Fruit fly (Drosophila melanogaster) whole organism, pupa: ENCODE results near the gene Ctr9.

ENCODE experiments used
- CG12605 ChIP-seq: fragments of 200-800 bp; sonication (Bioruptor generic); IDR thresholded peaks from 2 replicates; pipeline ENCODE4 v1.3.6; 2022; ENCODE audit warnings: missing biosample characterization, missing genetic modification characterization
- CG13204 ChIP-seq: fragments of 200-800 bp; sonication (Bioruptor generic); optimal IDR thresholded peaks from 2 replicates; lab custom pipeline; 2018; ENCODE audit warnings: missing biosample characterization, mild to moderate bottlenecking, missing genetic modification characterization, moderate library complexity
- CG14655 ChIP-seq: fragments of 200-800 bp; sonication (Bioruptor generic); optimal IDR thresholded peaks from 3 replicates; lab custom pipeline; 2017; ENCODE audit warnings: mild to moderate bottlenecking, missing biosample characterization, missing genetic modification reagents, missing genetic modification characterization
- CG17806 ChIP-seq: fragments of 200-800 bp; sonication (Bioruptor generic); optimal IDR thresholded peaks from 2 replicates; lab custom pipeline; 2018; ENCODE audit warnings: missing biosample characterization, mild to moderate bottlenecking, missing genetic modification characterization, moderate library complexity
- CG32121 ChIP-seq: fragments of 200-800 bp; sonication (Bioruptor generic); IDR thresholded peaks from 2 replicates; pipeline ENCODE4 v1.3.6; 2022; ENCODE audit warnings: missing biosample characterization, missing genetic modification characterization
- CG8159 ChIP-seq: fragments of 200-800 bp; sonication (Bioruptor generic); optimal IDR thresholded peaks from 3 replicates; lab custom pipeline; 2018; ENCODE audit warnings: missing biosample characterization, mild to moderate bottlenecking, missing genetic modification characterization, moderate library complexity
- CG9948 ChIP-seq: fragments of 200-800 bp; sonication (Bioruptor generic); optimal IDR thresholded peaks from 2 replicates; lab custom pipeline; 2018; ENCODE audit warnings: missing biosample characterization, mild to moderate bottlenecking, missing genetic modification characterization, moderate library complexity
- D1 ChIP-seq: fragments of 200-800 bp; sonication (Bioruptor generic); optimal IDR thresholded peaks from 2 replicates; lab custom pipeline; 2018; ENCODE audit warnings: missing biosample characterization, mild to moderate bottlenecking, missing genetic modification characterization, moderate library complexity
- EcR ChIP-seq: fragments of 200-800 bp; sonication (Bioruptor generic); optimal IDR thresholded peaks from 3 replicates; lab custom pipeline; 2019; ENCODE audit warnings: missing biosample characterization, missing genetic modification characterization, mild to moderate bottlenecking, moderate library complexity, missing genetic modification reagents
- Ets98B ChIP-seq: fragments of 200-800 bp; sonication (Bioruptor generic); IDR thresholded peaks from 2 replicates; pipeline ENCODE4 v1.3.6; 2022; ENCODE audit warnings: missing biosample characterization, missing genetic modification characterization
- Pif1A ChIP-seq: fragments of 200-800 bp; sonication (Bioruptor generic); optimal IDR thresholded peaks from 3 replicates; lab custom pipeline; 2016; ENCODE audit warnings: missing biosample characterization, missing genetic modification characterization
- Pif1B ChIP-seq: fragments of 200-800 bp; sonication (Bioruptor generic); optimal IDR thresholded peaks from 3 replicates; lab custom pipeline; 2016; ENCODE audit warnings: missing biosample characterization, missing genetic modification characterization
- gl ChIP-seq: fragments of 200-800 bp; sonication (Bioruptor generic); optimal IDR thresholded peaks from 2 replicates; lab custom pipeline; 2018; ENCODE audit warnings: missing biosample characterization, mild to moderate bottlenecking, missing genetic modification characterization
- rn ChIP-seq: fragments of 200-800 bp; sonication (Bioruptor generic); IDR thresholded peaks from 2 replicates; pipeline ENCODE4 v1.3.6; 2022; ENCODE audit warnings: missing biosample characterization, missing genetic modification characterization

DNA sequence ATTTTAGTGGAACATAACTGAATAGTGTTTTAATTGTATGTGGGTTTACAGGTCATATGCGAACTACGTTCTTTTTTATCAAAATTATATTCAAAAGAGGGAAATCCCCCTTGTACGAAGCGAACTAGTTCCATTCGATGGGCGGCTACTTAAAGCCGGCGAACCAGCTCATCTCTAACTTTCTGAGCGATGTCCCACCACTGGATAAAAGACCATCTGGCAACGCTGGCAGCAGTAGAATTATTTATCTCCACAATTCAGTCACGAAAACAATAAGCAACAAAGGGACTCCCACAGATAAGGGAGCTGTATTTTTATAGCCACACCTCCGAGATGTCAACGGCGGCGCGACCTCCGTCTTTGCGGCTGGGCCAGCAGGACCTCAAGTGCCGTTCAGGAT lies 11.3 kb upstream of the Ctr9 start, which contains the start of gene Rabex-5:
- TF ChIP-seq CG8159 (tag; lab: Kevin White, UChicago) (no peak), CG14655 (no peak), Ets98B (no peak), EcR (GFP tag; lab: Kevin White, UChicago) (no peak), D1 (tag; lab: Kevin White, UChicago) (no peak), gl (tag; lab: Kevin White, UChicago) (no peak), rn (GFP tag; lab: Robert Waterston, UW) (no peak), CG12605 (GFP tag; lab: Robert Waterston, UW) (no peak), Pif1A (GFP tag; lab: Kevin White, UChicago) (no peak), Pif1B (GFP tag; lab: Kevin White, UChicago) (no peak), CG9948 (no peak), CG13204 (GFP tag; lab: Kevin White, UChicago) (no peak), CG32121 (GFP tag; lab: Robert Waterston, UW) (peak; percentile 34; the same call in 1 of the 2 replicates), CG17806 (tag; lab: Kevin White, UChicago) (no peak)
